Worm (Caenorhabditis elegans) whole organism, L3 larva: ENCODE data around the gene F54C9.11.

Experiments used
- aly-2 ChIP-seq: fragments of 150-350 bp; optimal IDR thresholded peaks from 2 replicates; lab custom pipeline; 2014; ENCODE audit warnings: missing biosample characterization, missing genetic modification characterization
- daf-12 ChIP-seq: fragments of 150-350 bp; optimal IDR thresholded peaks from 2 replicates; lab custom pipeline; 2014; ENCODE audit warnings: missing biosample characterization, missing genetic modification reagents, missing genetic modification characterization
- elt-3 ChIP-seq, 3 experiments: fragments of 150-350 bp in 1 of 3; sonication (generic microtip) in 2 of 3; optimal IDR thresholded peaks; 2 replicates in 2 of 3; 4 replicates in 1 of 3; lab custom pipeline; 2014 to 2017; ENCODE audit warnings: missing biosample characterization in 3 of 3, missing genetic modification characterization in 3 of 3
- lin-39 ChIP-seq: fragments of 150-350 bp; optimal IDR thresholded peaks from 2 replicates; lab custom pipeline; 2018; ENCODE audit warnings: missing biosample characterization, missing genetic modification reagents, missing genetic modification characterization
- nhr-237 ChIP-seq: fragments of 150-350 bp; optimal IDR thresholded peaks from 2 replicates; lab custom pipeline; 2014; ENCODE audit warnings: missing biosample characterization, missing genetic modification characterization
- nhr-67 ChIP-seq: fragments of 150-350 bp; optimal IDR thresholded peaks from 2 replicates; lab custom pipeline; 2014; ENCODE audit warnings: missing biosample characterization, missing genetic modification characterization
- nhr-76 ChIP-seq: fragments of 150-350 bp; sonication (generic microtip); optimal IDR thresholded peaks from 5 replicates; lab custom pipeline; 2014; ENCODE audit warnings: missing biosample characterization, missing genetic modification characterization
- skn-1 ChIP-seq: fragments of 150-350 bp; optimal IDR thresholded peaks from 2 replicates; lab custom pipeline; 2014; ENCODE audit warnings: missing biosample characterization, missing genetic modification characterization
- ztf-11 ChIP-seq: fragments of 150-350 bp; optimal IDR thresholded peaks from 2 replicates; lab custom pipeline; 2014; ENCODE audit warnings: missing biosample characterization, missing genetic modification characterization

DNA sequence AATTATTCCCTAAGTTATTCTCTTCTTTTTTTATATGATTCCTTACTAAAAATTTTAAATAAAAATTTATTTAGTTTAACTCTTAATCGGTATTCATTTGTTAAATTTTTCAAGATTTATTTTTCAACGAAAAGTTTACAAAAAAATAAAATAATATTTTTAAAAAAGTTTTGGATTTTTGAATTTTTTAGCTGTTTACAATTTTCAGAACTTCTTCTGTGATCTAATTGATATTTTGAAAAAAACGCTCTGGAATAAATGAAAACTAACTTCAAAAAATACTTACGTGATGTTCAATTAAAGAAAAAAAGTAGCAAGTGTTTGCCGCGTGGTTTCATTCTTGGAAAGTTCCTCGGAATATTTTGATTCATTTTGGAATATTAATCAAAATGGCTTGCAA lies 39.6 kb downstream of the F54C9.11 start, which contains the start of gene decr-1.2:
- TF ChIP-seq ztf-11 (tag; lab: Kevin White, UChicago) (no peak), aly-2 (tag; lab: Kevin White, UChicago) (no peak), skn-1 (tag; lab: Kevin White, UChicago) (no peak), nhr-76 (tag; lab: Kevin White, UChicago) (no peak), daf-12 (tag; lab: Kevin White, UChicago) (no peak), lin-39 (tag; lab: Kevin White, UChicago) (no peak), elt-3 (tag; optimal IDR thresholded peaks at IDR 0.05; lab: Kevin White, UChicago) (no peak), nhr-67 (tag; lab: Kevin White, UChicago) (no peak), nhr-237 (tag; lab: Kevin White, UChicago) (no peak)
